Fruit fly (Drosophila melanogaster): ENCODE results near the gene CG6770.

The CG6770 gene

dm6 chr2L:12010100-12010876 lies 35.6 kb downstream of the CG6770 start (continued):
- TF ChIP-seq CG7357 (GFP tag; IDR thresholded peaks at IDR 0.05), result no peak
- peak in 1 of 3 experiments; percentile 13 for TF ChIP-seq Stat92E (GFP tag; optimal IDR thresholded peaks at IDR 0.05)
- peak; percentile 97 for TF ChIP-seq CG12769 (tag; optimal IDR thresholded peaks at IDR 0.05)
- peak; percentile 89 for TF ChIP-seq CG13894 (tag; optimal IDR thresholded peaks at IDR 0.05)
- peak; percentile 55 for TF ChIP-seq dmrt99B (tag; optimal IDR thresholded peaks at IDR 0.05)
- peak; percentile 13 for TF ChIP-seq nmo (GFP tag; optimal IDR thresholded peaks at IDR 0.05)
- peak; percentile 21 for TF ChIP-seq ERR (GFP tag; optimal IDR thresholded peaks at IDR 0.05)
- TF ChIP-seq CG8290 (GFP tag; optimal IDR thresholded peaks at IDR 0.05), result no peak
- peak; percentile 20 to 77 for TF ChIP-seq CG8290 (tag; optimal IDR thresholded peaks at IDR 0.05)
- peak; percentile 87 for TF ChIP-seq abd-A (tag; optimal IDR thresholded peaks at IDR 0.05)
- no peak for TF ChIP-seq zen (tag; optimal IDR thresholded peaks at IDR 0.05)
- peak; percentile 94 for TF ChIP-seq Med (GFP tag)
- TF ChIP-seq CG4328 (GFP tag; optimal IDR thresholded peaks at IDR 0.05), result peak; percentile 51
- TF ChIP-seq Hey (tag; optimal IDR thresholded peaks at IDR 0.05), result peak; percentile 34
- no peak for TF ChIP-seq Optix (GFP tag; IDR thresholded peaks at IDR 0.05)
- TF ChIP-seq Trl (optimal IDR thresholded peaks at IDR 0.05), result peak; percentile 6 to 48
- TF ChIP-seq Trl (GFP tag; optimal IDR thresholded peaks at IDR 0.05), result peak; percentile 6
- peak; percentile 96 for TF ChIP-seq CG17385 (GFP tag; optimal IDR thresholded peaks at IDR 0.05)
- peak; percentile 16 for TF ChIP-seq CG8388 (GFP tag; optimal IDR thresholded peaks at IDR 0.05)
- TF ChIP-seq CTCF (GFP tag; optimal IDR thresholded peaks at IDR 0.05), result peak; percentile 18
- TF ChIP-seq hkb (optimal IDR thresholded peaks at IDR 0.05), result no peak
- no peak for TF ChIP-seq hkb (GFP tag; IDR thresholded peaks at IDR 0.05)
- TF ChIP-seq Hmr (GFP tag; optimal IDR thresholded peaks at IDR 0.05), result peak; percentile 84
- TF ChIP-seq repo (GFP tag; optimal IDR thresholded peaks at IDR 0.05), result peak; percentile 19
- peak; percentile 17 for TF ChIP-seq Hand (GFP tag; optimal IDR thresholded peaks at IDR 0.05)
- no peak for TF ChIP-seq HHEX (GFP tag; optimal IDR thresholded peaks at IDR 0.05)
- TF ChIP-seq CG4282 (GFP tag; optimal IDR thresholded peaks at IDR 0.05), result no peak
- peak; percentile 0 for TF ChIP-seq CG12391 (tag; optimal IDR thresholded peaks at IDR 0.05)
- TF ChIP-seq trem (tag; optimal IDR thresholded peaks at IDR 0.05), result peak; percentile 15
- TF ChIP-seq CG1603 (tag; optimal IDR thresholded peaks at IDR 0.05), result peak; percentile 27
- TF ChIP-seq caup (GFP tag; optimal IDR thresholded peaks at IDR 0.05; ENCODE audit: severe bottlenecking), result peak; percentile 6
- peak; percentile 69 for TF ChIP-seq CG9727 (GFP tag; optimal IDR thresholded peaks at IDR 0.05)
- peak; percentile 51 for TF ChIP-seq CG17568 (GFP tag; optimal IDR thresholded peaks at IDR 0.05)
- no peak for TF ChIP-seq CG3065 (GFP tag; optimal IDR thresholded peaks at IDR 0.05)
- no peak for TF ChIP-seq CG10366 (GFP tag; IDR thresholded peaks at IDR 0.05)
- TF ChIP-seq CG2202 (tag; optimal IDR thresholded peaks at IDR 0.05), result no peak
- no peak for TF ChIP-seq GATAe (GFP tag; conservative IDR thresholded peaks at IDR 0.05)
- peak; percentile 43 for TF ChIP-seq CG3163 (GFP tag; optimal IDR thresholded peaks at IDR 0.05)
- TF ChIP-seq Adf1 (GFP tag; IDR thresholded peaks at IDR 0.05), result no peak
- no peak for TF ChIP-seq CG13296 (GFP tag; optimal IDR thresholded peaks at IDR 0.05)
- TF ChIP-seq lab (GFP tag; optimal IDR thresholded peaks at IDR 0.05), result peak; percentile 45
- no peak for TF ChIP-seq az2 (GFP tag; optimal IDR thresholded peaks at IDR 0.05)
- peak; percentile 10 for TF ChIP-seq CoRest (tag; optimal IDR thresholded peaks at IDR 0.05)
- peak; percentile 100 for TF ChIP-seq Nf-YB (GFP tag; optimal IDR thresholded peaks at IDR 0.05)
- TF ChIP-seq pho (GFP tag; optimal IDR thresholded peaks at IDR 0.05), result peak; percentile 39
- peak; percentile 100 for TF ChIP-seq kni (GFP tag; optimal IDR thresholded peaks at IDR 0.05)
- no peak for TF ChIP-seq sc (optimal IDR thresholded peaks at IDR 0.05)
- TF ChIP-seq sc (GFP tag; optimal IDR thresholded peaks at IDR 0.05), result peak; percentile 33
- peak; percentile 60 for TF ChIP-seq CG7987 (GFP tag; optimal IDR thresholded peaks at IDR 0.05)
- peak; percentile 15 for TF ChIP-seq CG17802 (tag; optimal IDR thresholded peaks at IDR 0.05)
